Worm (Caenorhabditis elegans) whole organism, early embryonic: Measurements from ENCODE around the gene C16B8.3.

Experiments
- aly-1 ChIP-seq: sonication (generic microtip); optimal IDR thresholded peaks from 2 replicates; lab custom pipeline; 2016; ENCODE audit warnings: missing genetic modification characterization, missing compliant biosample characterization
- ama-1 ChIP-seq: fragments of 150-350 bp; optimal IDR thresholded peaks from 2 replicates; lab custom pipeline; 2014
- ceh-13 ChIP-seq: fragments of 200-800 bp; sonication (Bioruptor generic); optimal IDR thresholded peaks from 2 replicates; lab custom pipeline; 2018; ENCODE audit warnings: mild to moderate bottlenecking, missing genetic modification characterization, missing compliant biosample characterization
- ets-7 ChIP-seq: sonication (generic microtip); optimal IDR thresholded peaks from 2 replicates; lab custom pipeline; 2016; ENCODE audit warnings: missing genotype, missing genetic modification characterization, missing compliant biosample characterization
- scrt-1 ChIP-seq: fragments of 200-800 bp; sonication (Bioruptor generic); IDR thresholded peaks from 2 replicates; pipeline ENCODE4 v1.3.6; 2022; ENCODE audit warnings: missing genetic modification characterization, missing compliant biosample characterization
- sea-1 ChIP-seq: fragments of 200-800 bp; sonication (Bioruptor generic); conservative IDR thresholded peaks from 2 replicates; pipeline ENCODE4 v1.3.6; 2022; ENCODE audit warnings: missing genetic modification characterization, missing compliant biosample characterization
- tra-4 ChIP-seq: sonication (generic microtip); optimal IDR thresholded peaks from 2 replicates; lab custom pipeline; 2017; ENCODE audit warnings: missing genetic modification characterization, missing compliant biosample characterization

ce11 chrX:3944961-3945587, 23.4 kb downstream of the C16B8.3 start:
- TF ChIP-seq ceh-13 (GFP tag; lab: Kevin White, UChicago) (no peak), ama-1 (no peak), tra-4 (no peak), scrt-1 (GFP tag; lab: Robert Waterston, UW) (no peak), aly-1 (tag; lab: Kevin White, UChicago) (no peak), ets-7 (tag; lab: Kevin White, UChicago) (no peak), sea-1 (no peak)
